Fruit fly (Drosophila melanogaster) whole organism, pupa: Measurements from ENCODE around the gene Kdm5.
A peak's percentile ranks its signal among the peaks of the same experiment; 100 is the strongest.

Source experiments
- CG15710 ChIP-seq: fragments of 200-800 bp; sonication (Bioruptor generic); optimal IDR thresholded peaks from 2 replicates; lab custom pipeline; 2018; ENCODE audit warnings: missing biosample characterization, mild to moderate bottlenecking, missing genetic modification characterization, moderate library complexity
- CG4496 ChIP-seq: fragments of 200-800 bp; sonication (Bioruptor generic); IDR thresholded peaks from 3 replicates; pipeline ENCODE4 v1.3.6; 2022; ENCODE audit warnings: missing biosample characterization, missing genetic modification characterization
- CG8301 ChIP-seq: fragments of 200-800 bp; sonication (Bioruptor generic); optimal IDR thresholded peaks from 2 replicates; lab custom pipeline; 2018; ENCODE audit warnings: missing biosample characterization, mild to moderate bottlenecking, missing genetic modification characterization
- D1 ChIP-seq: fragments of 200-800 bp; sonication (Bioruptor generic); optimal IDR thresholded peaks from 2 replicates; lab custom pipeline; 2018; ENCODE audit warnings: missing biosample characterization, mild to moderate bottlenecking, missing genetic modification characterization, moderate library complexity
- EcR ChIP-seq: fragments of 200-800 bp; sonication (Bioruptor generic); optimal IDR thresholded peaks from 3 replicates; lab custom pipeline; 2019; ENCODE audit warnings: missing biosample characterization, missing genetic modification characterization, mild to moderate bottlenecking, moderate library complexity, missing genetic modification reagents
- rn ChIP-seq: fragments of 200-800 bp; sonication (Bioruptor generic); IDR thresholded peaks from 2 replicates; pipeline ENCODE4 v1.3.6; 2022; ENCODE audit warnings: missing biosample characterization, missing genetic modification characterization

DNA sequence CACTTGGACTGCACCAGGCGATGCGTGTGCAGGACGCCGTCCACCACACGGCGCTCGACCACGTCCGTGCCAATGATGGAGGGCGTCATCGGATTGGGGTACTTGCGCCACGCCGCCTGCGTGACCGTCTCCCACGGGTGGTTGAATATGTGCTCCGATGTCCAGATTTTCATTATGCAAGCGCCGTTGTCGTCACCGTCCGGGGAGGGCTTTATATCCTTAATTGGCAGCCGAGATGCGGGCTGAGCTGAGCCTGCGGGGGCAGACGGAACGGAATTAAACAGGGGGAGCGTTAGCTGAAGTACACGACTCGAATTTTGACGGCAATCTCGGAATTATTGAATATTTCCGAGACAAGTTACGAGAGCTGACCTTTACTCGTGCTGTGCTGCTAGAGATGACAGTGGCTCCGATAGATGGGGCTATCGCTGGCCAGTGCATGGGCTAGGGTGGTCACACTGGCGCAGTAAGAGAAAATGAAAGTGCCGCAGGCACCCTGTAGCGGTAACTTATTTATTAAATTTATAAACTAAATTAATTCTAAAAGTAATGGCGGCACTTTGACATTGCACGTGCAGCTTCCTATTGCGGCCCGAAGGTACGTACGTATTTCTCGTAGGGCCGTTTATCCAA lies 48.3 kb upstream of the Kdm5 start, which contains the start of gene IPIP:
- TF ChIP-seq D1 (no peak), CG8301 (tag; lab: Kevin White, UChicago) (no peak), CG4496 (GFP tag; lab: Robert Waterston, UW) (peak; percentile 50; the same call in 1 of the 3 replicates), EcR (no peak), rn (GFP tag; lab: Robert Waterston, UW) (no peak), CG15710 (tag; lab: Kevin White, UChicago) (peak; percentile 2)
